Worm (Caenorhabditis elegans) whole organism, mixed stage, embryonic: ENCODE results near the gene cin-4.

Source experiments
- mep-1 ChIP-seq: fragments of 150-350 bp; optimal IDR thresholded peaks from 2 replicates; lab custom pipeline; 2017; ENCODE audit warnings: missing biosample characterization, missing genetic modification reagents, missing genetic modification characterization, inconsistent platforms
- unc-39 ChIP-seq: fragments of 150-350 bp; optimal IDR thresholded peaks from 2 replicates; lab custom pipeline; 2014; ENCODE audit warnings: missing biosample characterization, missing genetic modification characterization

- TF ChIP-seq mep-1 (no peak), unc-39 (tag; lab: Kevin White, UChicago) (no peak)
Measured at ce11 chrII:6995583-6995982, 42.5 kb upstream of the cin-4 start.
